Worm (Caenorhabditis elegans): Measurements from ENCODE around the gene F26C11.4.
A peak's percentile ranks its signal among the peaks of the same experiment; 100 is the strongest.

F26C11.4 gene

ce11 chrII:9916177-9916576, at the start of gene F26C11.4:
TSS of gene F26C11.4 (minus strand) at chrII:9916277.
- no peak for TF ChIP-seq unc-39 (tag; optimal IDR thresholded peaks at IDR 0.05)
- no peak for TF ChIP-seq lin-13 (GFP tag; optimal IDR thresholded peaks at IDR 0.05)
- TF ChIP-seq ctbp-1 (GFP tag; IDR thresholded peaks at IDR 0.05), result no peak
- no peak for TF ChIP-seq nhr-237 (tag; optimal IDR thresholded peaks at IDR 0.05)
- TF ChIP-seq cey-2 (tag; optimal IDR thresholded peaks at IDR 0.05; ENCODE audit: borderline replicate concordance, insufficient read depth), result no peak
- no peak for TF ChIP-seq F26F4.8 (GFP tag; conservative IDR thresholded peaks at IDR 0.05)
- no peak for TF ChIP-seq nhr-25 (tag; optimal IDR thresholded peaks at IDR 0.05; ENCODE audit: borderline replicate concordance, insufficient read depth)
- TF ChIP-seq skn-1 (tag; optimal IDR thresholded peaks at IDR 0.05), result no peak
- TF ChIP-seq attf-4 (tag; optimal IDR thresholded peaks at IDR 0.05), result no peak
- no peak for TF ChIP-seq zag-1 (tag; optimal IDR thresholded peaks at IDR 0.05)
- no peak for TF ChIP-seq lin-38 (GFP tag; IDR thresholded peaks at IDR 0.05)
- TF ChIP-seq ceh-20 (GFP tag; IDR thresholded peaks at IDR 0.05), result no peak
- TF ChIP-seq lin-1 (GFP tag; IDR thresholded peaks at IDR 0.05), result no peak

- no peak for TF ChIP-seq nhr-6 (tag; optimal IDR thresholded peaks at IDR 0.05)
- no peak for TF ChIP-seq Y105C5A.15 (GFP tag; IDR thresholded peaks at IDR 0.05)
- no peak for TF ChIP-seq nhr-28 (tag; optimal IDR thresholded peaks at IDR 0.05)
- no peak for TF ChIP-seq daf-12 (tag; optimal IDR thresholded peaks at IDR 0.05)
- no peak for TF ChIP-seq hlh-11 (tag; optimal IDR thresholded peaks at IDR 0.05)
- TF ChIP-seq mxl-2 (GFP tag; conservative IDR thresholded peaks at IDR 0.05), result no peak
- no peak for TF ChIP-seq ceh-32 (tag; optimal IDR thresholded peaks at IDR 0.05; ENCODE audit: poor library complexity)
- TF ChIP-seq vab-7 (GFP tag; IDR thresholded peaks at IDR 0.05), result no peak
- no peak for TF ChIP-seq ZK546.5 (tag; optimal IDR thresholded peaks at IDR 0.05)
- TF ChIP-seq mxl-3 (GFP tag; optimal IDR thresholded peaks at IDR 0.05), result no peak
These were observed 49.2 kb upstream of the F26C11.4 start for ce11 chrII:9965325-9965724.

DNA sequence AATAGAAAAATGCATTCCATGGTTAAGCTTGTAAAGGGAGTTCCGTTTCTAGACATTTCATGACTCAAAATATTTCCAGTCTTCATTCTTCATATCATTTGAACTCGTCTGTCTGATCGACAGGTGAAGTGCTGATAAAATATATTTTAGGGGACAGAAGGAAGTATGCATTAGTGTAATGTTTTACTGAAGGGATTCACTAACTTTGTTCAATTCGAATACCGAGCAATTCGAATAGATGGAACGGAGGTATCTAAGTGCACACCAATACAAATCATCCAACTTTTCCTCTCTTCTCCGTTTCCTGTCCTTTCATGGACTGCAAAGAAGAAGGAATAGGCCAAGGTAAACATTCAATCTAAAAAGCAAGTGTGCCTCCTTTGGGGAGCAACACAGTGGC, 47.7 kb upstream of the F26C11.4 start:
- TF ChIP-seq unc-62 (GFP tag; optimal IDR thresholded peaks at IDR 0.05 in 1 of 2), result peak in 1 of 2 experiments; percentile 93
- TF ChIP-seq unc-62 (tag; optimal IDR thresholded peaks at IDR 0.05), result no peak
- peak; percentile 25; the same call in 1 of the 2 replicates for TF ChIP-seq dmd-6 (GFP tag; IDR thresholded peaks at IDR 0.05)
- no peak for TF ChIP-seq skn-1 (tag; optimal IDR thresholded peaks at IDR 0.05)
- peak; percentile 41 for TF ChIP-seq pqm-1 (tag; optimal IDR thresholded peaks at IDR 0.05)

DNA sequence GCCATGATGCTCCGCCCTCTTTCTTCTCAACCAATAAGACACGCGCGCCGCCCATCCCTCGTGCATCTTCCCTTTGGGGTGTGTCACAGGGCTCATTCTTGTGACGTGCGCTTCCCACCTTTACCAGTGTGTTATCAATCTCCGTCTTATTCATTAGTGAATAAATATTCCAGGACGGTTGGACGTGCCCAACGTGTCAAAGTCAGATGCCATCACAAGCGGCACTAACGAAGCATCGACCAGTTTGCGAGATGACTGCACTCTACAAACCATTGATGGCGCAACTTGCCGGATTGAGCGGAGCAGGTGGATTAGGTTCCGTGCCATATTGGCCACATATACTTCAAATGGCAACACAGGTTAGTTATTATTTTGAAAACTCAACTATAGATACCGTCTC, 44.0 kb upstream of the F26C11.4 start:
- TF ChIP-seq T26A8.4 (GFP tag; IDR thresholded peaks at IDR 0.05) (no peak), hlh-30 (tag; optimal IDR thresholded peaks at IDR 0.05; ENCODE audit: insufficient read depth) (peak; percentile 7), egl-43 (GFP tag; IDR thresholded peaks at IDR 0.05) (peak; percentile 56; the same call in 1 of the 2 replicates), aha-1 (tag) (peak; percentile 78), unc-62 (GFP tag; optimal IDR thresholded peaks at IDR 0.05 in 1 of 2) (peak in 1 of 2 experiments; percentile 84), unc-62 (tag; optimal IDR thresholded peaks at IDR 0.05) (no peak), nhr-76 (tag; optimal IDR thresholded peaks at IDR 0.05) (no peak)

- TF ChIP-seq lir-3 (tag; optimal IDR thresholded peaks at IDR 0.05) (no peak), unc-62 (GFP tag; optimal IDR thresholded peaks at IDR 0.05 in 1 of 2) (peak in 1 of 2 experiments; percentile 53), unc-62 (tag; optimal IDR thresholded peaks at IDR 0.05) (no peak), nhr-11 (tag; optimal IDR thresholded peaks at IDR 0.05) (peak; percentile 3)
These were observed 40.0 kb upstream of the F26C11.4 start for ce11 chrII:9956116-9956515.
